Worm (Caenorhabditis elegans) whole organism, young adult: ENCODE results near the gene sri-36.
"Not testable (repeated sequence)": the region's sequence is repeated elsewhere in the genome, so short reads cannot be mapped to it uniquely, and the experiment has no call there.

Source experiments
- B0261.1 ChIP-seq: sonication (generic microtip); optimal IDR thresholded peaks from 2 replicates; lab custom pipeline; 2016; ENCODE audit warnings: mild to moderate bottlenecking, missing genetic modification characterization, moderate library complexity, missing compliant biosample characterization
- B0336.3 ChIP-seq: fragments of 200-800 bp; sonication (Bioruptor generic); IDR thresholded peaks from 2 replicates; pipeline ENCODE4 v1.3.6; 2022; ENCODE audit warnings: missing genetic modification characterization, missing compliant biosample characterization
- F22D6.2 ChIP-seq: sonication (generic microtip); optimal IDR thresholded peaks from 2 replicates; lab custom pipeline; 2016; ENCODE audit warnings: mild to moderate bottlenecking, missing genetic modification characterization, missing compliant biosample characterization
- F23B12.7 ChIP-seq: sonication (generic microtip); optimal IDR thresholded peaks from 2 replicates; lab custom pipeline; 2017; ENCODE audit warnings: missing genetic modification characterization, mild to moderate bottlenecking, missing compliant biosample characterization, antibody characterized with exemption, moderate library complexity; ENCODE audit not compliant: insufficient read depth
- F37B4.10 ChIP-seq: fragments of 200-800 bp; sonication (Bioruptor generic); IDR thresholded peaks from 2 replicates; pipeline ENCODE4 v1.3.6; 2022; ENCODE audit warnings: missing genetic modification characterization, missing compliant biosample characterization
- F49E8.2 ChIP-seq: sonication (generic microtip); optimal IDR thresholded peaks from 3 replicates; lab custom pipeline; 2017; ENCODE audit warnings: missing genetic modification characterization, mild to moderate bottlenecking, missing compliant biosample characterization, antibody characterized with exemption, moderate library complexity; ENCODE audit not compliant: insufficient read depth
- F52B5.7 ChIP-seq: sonication (generic microtip); optimal IDR thresholded peaks from 2 replicates; lab custom pipeline; 2016; ENCODE audit warnings: mild to moderate bottlenecking, missing genetic modification characterization, missing compliant biosample characterization
- T07F8.4 ChIP-seq: sonication (generic microtip); optimal IDR thresholded peaks from 2 replicates; lab custom pipeline; 2016; ENCODE audit warnings: mild to moderate bottlenecking, missing genetic modification characterization, moderate library complexity, missing compliant biosample characterization
- aptf-2 ChIP-seq: fragments of 200-800 bp; sonication (Bioruptor generic); conservative IDR thresholded peaks from 2 replicates; pipeline ENCODE4 v1.3.6; 2022; ENCODE audit warnings: missing genetic modification reagents, missing genetic modification characterization, missing compliant biosample characterization
- ceh-58 ChIP-seq: fragments of 200-800 bp; sonication (Bioruptor generic); IDR thresholded peaks from 2 replicates; pipeline ENCODE4 v1.3.6; 2022; ENCODE audit warnings: missing genetic modification characterization, missing compliant biosample characterization
- ceh-79 ChIP-seq: sonication (generic microtip); optimal IDR thresholded peaks from 2 replicates; lab custom pipeline; 2017; ENCODE audit warnings: mild to moderate bottlenecking, missing genetic modification characterization, missing compliant biosample characterization
- ceh-91 ChIP-seq: fragments of 200-800 bp; sonication (Bioruptor generic); IDR thresholded peaks from 2 replicates; pipeline ENCODE4 v1.3.6; 2022; ENCODE audit warnings: missing genetic modification reagents, missing genetic modification characterization, missing compliant biosample characterization
- ekl-4 ChIP-seq: fragments of 200-800 bp; sonication (Bioruptor generic); IDR thresholded peaks from 2 replicates; pipeline ENCODE4 v1.3.6; 2022; ENCODE audit warnings: missing genetic modification reagents, missing genetic modification characterization, missing compliant biosample characterization
- gei-17 ChIP-seq: fragments of 200-800 bp; sonication (Bioruptor generic); optimal IDR thresholded peaks from 2 replicates; lab custom pipeline; 2018; ENCODE audit warnings: mild to moderate bottlenecking, missing genetic modification characterization, missing compliant biosample characterization
- hlh-26 ChIP-seq: fragments of 200-800 bp; sonication (Bioruptor generic); conservative IDR thresholded peaks from 2 replicates; pipeline ENCODE4 v1.3.6; 2022; ENCODE audit warnings: missing genetic modification reagents, missing genetic modification characterization, missing compliant biosample characterization
- hmg-20 ChIP-seq: fragments of 200-800 bp; sonication (Bioruptor generic); IDR thresholded peaks from 2 replicates; pipeline ENCODE4 v1.3.6; 2022; ENCODE audit warnings: missing genetic modification reagents, missing genetic modification characterization, missing compliant biosample characterization
- hrde-1 ChIP-seq: sonication (generic microtip); optimal IDR thresholded peaks from 2 replicates; lab custom pipeline; 2016; ENCODE audit warnings: missing genetic modification characterization, mild to moderate bottlenecking, missing compliant biosample characterization, moderate library complexity, missing genotype, missing genetic modification reagents, borderline replicate concordance
- madf-10 ChIP-seq: sonication (generic microtip); optimal IDR thresholded peaks from 2 replicates; lab custom pipeline; 2016; ENCODE audit warnings: mild to moderate bottlenecking, missing genetic modification characterization, missing compliant biosample characterization
- madf-3 ChIP-seq: fragments of 200-800 bp; sonication (Bioruptor generic); IDR thresholded peaks from 2 replicates; pipeline ENCODE4 v1.3.6; 2022; ENCODE audit warnings: missing genetic modification reagents, missing genetic modification characterization, missing compliant biosample characterization
- mxl-1 ChIP-seq: sonication (generic microtip); optimal IDR thresholded peaks from 2 replicates; lab custom pipeline; 2016; ENCODE audit warnings: missing genetic modification characterization, missing compliant biosample characterization
- nfyb-1 ChIP-seq: fragments of 200-800 bp; sonication (Bioruptor generic); IDR thresholded peaks from 2 replicates; pipeline ENCODE4 v1.3.6; 2022; ENCODE audit warnings: missing genetic modification reagents, missing genetic modification characterization, missing compliant biosample characterization
- nhr-179 ChIP-seq: sonication (generic microtip); optimal IDR thresholded peaks from 2 replicates; lab custom pipeline; 2016; ENCODE audit warnings: mild to moderate bottlenecking, missing genetic modification characterization, missing compliant biosample characterization
- nhr-80 ChIP-seq: sonication (generic microtip); optimal IDR thresholded peaks from 2 replicates; lab custom pipeline; 2016; ENCODE audit warnings: missing genetic modification characterization, missing compliant biosample characterization
- rpc-1 ChIP-seq, 2 experiments: fragments of 150-350 bp in 1 of 2; sonication (generic microtip) in 1 of 2; optimal IDR thresholded peaks; 2 replicates each; lab custom pipeline; 2014 to 2018; ENCODE audit warnings: missing biosample characterization in 1 of 2, missing genetic modification characterization in 1 of 2, missing genetic modification reagents in 1 of 2, missing genotype in 1 of 2
- sdz-38 ChIP-seq: sonication (generic microtip); optimal IDR thresholded peaks from 2 replicates; lab custom pipeline; 2016; ENCODE audit warnings: missing genotype, missing genetic modification characterization, missing compliant biosample characterization
- sea-2 ChIP-seq: fragments of 200-800 bp; sonication (Bioruptor generic); IDR thresholded peaks from 2 replicates; pipeline ENCODE4 v1.3.6; 2022; ENCODE audit warnings: missing genetic modification characterization, missing compliant biosample characterization
- tbp1 ChIP-seq: fragments of 200-800 bp; sonication (Bioruptor generic); optimal IDR thresholded peaks from 2 replicates; lab custom pipeline; 2018; ENCODE audit warnings: mild to moderate bottlenecking, missing genetic modification characterization, missing compliant biosample characterization
- tbx-9 ChIP-seq: sonication (generic microtip); optimal IDR thresholded peaks from 2 replicates; lab custom pipeline; 2016; ENCODE audit warnings: borderline replicate concordance, missing genetic modification characterization, inconsistent platforms, missing compliant biosample characterization
- unc-130 ChIP-seq: sonication (generic microtip); optimal IDR thresholded peaks from 2 replicates; lab custom pipeline; 2016; ENCODE audit warnings: missing genetic modification reagents, missing genetic modification characterization, missing compliant biosample characterization
- unc-62 ChIP-seq: fragments of 150-350 bp; optimal IDR thresholded peaks from 2 replicates; lab custom pipeline; 2014; ENCODE audit warnings: missing biosample characterization, missing genetic modification reagents, missing genetic modification characterization

sri-36 gene

ce11 chrII:2622936-2623452 is 37.6 kb upstream of the sri-36 start, which contains the start of gene D2062.4:
D2062.4 (plus strand) TSS chrII:2623402.
- TF ChIP-seq madf-10; madf-3 (GFP tag; lab: Robert Waterston, UW); sdz-38 (tag; lab: Kevin White, UChicago): not testable (repeated sequence)

- TF ChIP-seq tbp1 (GFP tag; lab: Kevin White, UChicago) (no peak), F52B5.7 (tag; lab: Kevin White, UChicago) (no peak), F22D6.2 (tag; lab: Kevin White, UChicago) (no peak), madf-3 (GFP tag; lab: Robert Waterston, UW) (no peak), nhr-179 (tag; lab: Kevin White, UChicago) (no peak), hrde-1 (tag; lab: Kevin White, UChicago) (no peak), F49E8.2 (tag; lab: Kevin White, UChicago) (no peak), rpc-1 (optimal IDR thresholded peaks at IDR 0.05; lab: Kevin White, UChicago) (no peak), rpc-1 (tag; optimal IDR thresholded peaks at IDR 0.05; lab: Kevin White, UChicago) (no peak), B0336.3 (GFP tag; lab: Robert Waterston, UW) (no peak), B0261.1 (tag; lab: Kevin White, UChicago) (no peak), hlh-26 (no peak), ekl-4 (no peak), T07F8.4 (tag; lab: Kevin White, UChicago) (no peak), mxl-1 (tag; lab: Kevin White, UChicago) (no peak), ceh-58 (GFP tag; lab: Robert Waterston, UW) (no peak), nhr-80 (tag; lab: Kevin White, UChicago) (no peak), hmg-20 (GFP tag; lab: Robert Waterston, UW) (no peak), ceh-79 (tag; lab: Kevin White, UChicago) (no peak), gei-17 (GFP tag; lab: Kevin White, UChicago) (no peak)
These were observed 37.1 kb upstream of the sri-36 start, which contains the start of gene D2062.5 for ce11 chrII:2622480-2622879. D2062.5 (plus strand) TSS chrII:2622780.

- not testable (repeated sequence) for TF ChIP-seq ceh-91 (GFP tag; lab: Robert Waterston, UW); nfyb-1 (GFP tag; lab: Robert Waterston, UW); tbx-9 (tag; lab: Kevin White, UChicago)
- TF ChIP-seq, all 124 proteins: peak for 0; not testable (repeated sequence) for 124
These were observed 33.8 kb upstream of the sri-36 start, which contains the start of gene msrp-6 for ce11 chrII:2619148-2619547. msrp-6 (plus strand) TSS chrII:2619448.

ce11 chrII:2616634-2617033 is 31.2 kb upstream of the sri-36 start, which contains the start of gene msrp-5:
msrp-5 (plus strand) TSS chrII:2616934.
- not testable (repeated sequence) for TF ChIP-seq F37B4.10 (GFP tag; lab: Robert Waterston, UW); aptf-2 (GFP tag; lab: Robert Waterston, UW); F23B12.7 (tag; lab: Kevin White, UChicago)

- TF ChIP-seq unc-130 (GFP tag; lab: Kevin White, UChicago); unc-62 (GFP tag; lab: Kevin White, UChicago); sea-2: not testable (repeated sequence)
These were observed 26.9 kb upstream of the sri-36 start, which contains the start of gene D2062.13 for ce11 chrII:2612278-2612677. D2062.13 (plus strand) TSS chrII:2612578.
